Worm (Caenorhabditis elegans) whole organism, L4 larva: ENCODE measurements around the gene F44E2.4.

ENCODE experiments used
- F37D6.2 ChIP-seq: sonication (generic microtip); optimal IDR thresholded peaks from 2 replicates; lab custom pipeline; 2016; ENCODE audit warnings: mild to moderate bottlenecking, missing genetic modification characterization, missing compliant biosample characterization
- T20F7.1 ChIP-seq: fragments of 200-800 bp; sonication (Bioruptor generic); optimal IDR thresholded peaks from 2 replicates; lab custom pipeline; 2018; ENCODE audit warnings: mild to moderate bottlenecking, missing genetic modification characterization, missing compliant biosample characterization
- Y48G9A.11 ChIP-seq: fragments of 200-800 bp; sonication (Bioruptor generic); IDR thresholded peaks from 2 replicates; pipeline ENCODE4 v1.3.6; 2022; ENCODE audit warnings: missing genetic modification reagents, missing genetic modification characterization, missing compliant biosample characterization
- Y75B8A.6 ChIP-seq: fragments of 200-800 bp; sonication (Bioruptor generic); IDR thresholded peaks from 2 replicates; pipeline ENCODE4 v1.3.6; 2022; ENCODE audit warnings: missing genetic modification reagents, missing genetic modification characterization, missing compliant biosample characterization
- ZK337.2 ChIP-seq: fragments of 200-800 bp; sonication (Bioruptor generic); IDR thresholded peaks from 2 replicates; pipeline ENCODE4 v1.3.6; 2022; ENCODE audit warnings: missing genetic modification reagents, missing genetic modification characterization, missing compliant biosample characterization
- ZK546.5 ChIP-seq, 2 experiments: sonication (generic microtip); optimal IDR thresholded peaks; 2 replicates each; lab custom pipeline; 2017; ENCODE audit warnings: missing biosample characterization in 2 of 2, missing genetic modification characterization in 2 of 2
- aha-1 ChIP-seq: fragments of 150-350 bp; peaks from one replicate; lab custom pipeline; 2014; ENCODE audit warnings: missing biosample characterization, missing genetic modification characterization
- ces-1 ChIP-seq: fragments of 150-350 bp; sonication (generic microtip); optimal IDR thresholded peaks from 4 replicates; lab custom pipeline; 2014; ENCODE audit warnings: missing biosample characterization, missing genetic modification reagents, missing genetic modification characterization
- cey-2 ChIP-seq: sonication (generic microtip); optimal IDR thresholded peaks from 3 replicates; lab custom pipeline; 2017; ENCODE audit warnings: missing genetic modification characterization, mild to moderate bottlenecking, missing compliant biosample characterization, antibody characterized with exemption, borderline replicate concordance; ENCODE audit not compliant: insufficient read depth
- daf-16 ChIP-seq, 3 experiments: sonication (generic microtip); optimal IDR thresholded peaks; 2 replicates each; lab custom pipeline; 2016 to 2017; ENCODE audit warnings: missing genetic modification characterization in 3 of 3, missing genetic modification reagents in 3 of 3, mild to moderate bottlenecking in 2 of 3, missing compliant biosample characterization in 2 of 3, missing biosample characterization in 1 of 3, moderate library complexity in 1 of 3
- daf-19 ChIP-seq: fragments of 200-800 bp; sonication (Bioruptor generic); conservative IDR thresholded peaks from 2 replicates; pipeline ENCODE4 v1.3.6; 2022; ENCODE audit warnings: missing genetic modification characterization, missing compliant biosample characterization
- dmd-6 ChIP-seq: fragments of 200-800 bp; sonication (Bioruptor generic); IDR thresholded peaks from 2 replicates; pipeline ENCODE4 v1.3.6; 2022; ENCODE audit warnings: missing genetic modification reagents, missing genetic modification characterization, missing compliant biosample characterization
- duxl-1 ChIP-seq: sonication (generic microtip); optimal IDR thresholded peaks from 2 replicates; lab custom pipeline; 2016; ENCODE audit warnings: mild to moderate bottlenecking, missing genetic modification characterization, moderate library complexity, missing compliant biosample characterization; ENCODE audit not compliant: poor library complexity
- hif-1 ChIP-seq, 2 experiments: sonication (generic microtip); optimal IDR thresholded peaks; 2 replicates each; lab custom pipeline; 2016 to 2017; ENCODE audit warnings: missing compliant biosample characterization in 2 of 2, missing genetic modification characterization in 2 of 2, missing genetic modification reagents in 2 of 2, missing genotype in 2 of 2, mild to moderate bottlenecking in 1 of 2
- hlh-30 ChIP-seq: sonication (generic microtip); optimal IDR thresholded peaks from 2 replicates; lab custom pipeline; 2017; ENCODE audit warnings: antibody characterized with exemption, mild to moderate bottlenecking, missing genetic modification characterization, missing compliant biosample characterization; ENCODE audit not compliant: insufficient read depth
- hmg-1.1 ChIP-seq: fragments of 200-800 bp; sonication (Bioruptor generic); IDR thresholded peaks from 2 replicates; pipeline ENCODE4 v1.3.6; 2022; ENCODE audit warnings: missing genetic modification reagents, missing genetic modification characterization, missing compliant biosample characterization
- lin-38 ChIP-seq: fragments of 200-800 bp; sonication (Bioruptor generic); IDR thresholded peaks from 2 replicates; pipeline ENCODE4 v1.3.6; 2022; ENCODE audit warnings: missing genetic modification reagents, missing genetic modification characterization, missing compliant biosample characterization
- lir-3 ChIP-seq: sonication (generic microtip); optimal IDR thresholded peaks from 2 replicates; lab custom pipeline; 2016; ENCODE audit warnings: mild to moderate bottlenecking, missing genetic modification characterization, missing compliant biosample characterization
- lsy-2 ChIP-seq, 2 experiments: fragments of 150-350 bp in 1 of 2; sonication (generic microtip) in 1 of 2; optimal IDR thresholded peaks; 2 replicates each; lab custom pipeline; 2014 to 2017; ENCODE audit warnings: missing biosample characterization in 2 of 2, missing genetic modification characterization in 2 of 2
- mdl-1 ChIP-seq, 2 experiments: fragments of 150-350 bp in 1 of 2; sonication (generic microtip) in 1 of 2; optimal IDR thresholded peaks; 2 replicates each; lab custom pipeline; 2014 to 2017; ENCODE audit warnings: missing biosample characterization in 2 of 2, missing genetic modification characterization in 2 of 2
- mdt-29 ChIP-seq: fragments of 200-800 bp; sonication (Bioruptor generic); IDR thresholded peaks from 2 replicates; pipeline ENCODE4 v1.3.6; 2022; ENCODE audit warnings: missing genetic modification reagents, missing genetic modification characterization, missing compliant biosample characterization
- mep-1 ChIP-seq: fragments of 150-350 bp; sonication (generic microtip); optimal IDR thresholded peaks from 3 replicates; lab custom pipeline; 2014; ENCODE audit warnings: missing biosample characterization, missing genetic modification characterization
- mes-2 ChIP-seq: sonication (generic microtip); optimal IDR thresholded peaks from 2 replicates; lab custom pipeline; 2016; ENCODE audit warnings: missing genotype, mild to moderate bottlenecking, missing genetic modification characterization, missing compliant biosample characterization; ENCODE audit not compliant: poor library complexity, severe bottlenecking
- nhr-102 ChIP-seq: sonication (generic microtip); optimal IDR thresholded peaks from 2 replicates; lab custom pipeline; 2016; ENCODE audit warnings: mild to moderate bottlenecking, missing genetic modification characterization, moderate library complexity, missing compliant biosample characterization
- nhr-25 ChIP-seq: sonication (generic microtip); optimal IDR thresholded peaks from 2 replicates; lab custom pipeline; 2017; ENCODE audit warnings: missing genetic modification characterization, mild to moderate bottlenecking, missing compliant biosample characterization, antibody characterized with exemption, moderate library complexity, borderline replicate concordance; ENCODE audit not compliant: insufficient read depth
- nhr-48 ChIP-seq: sonication (generic microtip); optimal IDR thresholded peaks from 2 replicates; lab custom pipeline; 2016; ENCODE audit warnings: mild to moderate bottlenecking, missing genetic modification characterization, missing compliant biosample characterization
- nhr-6 ChIP-seq: fragments of 150-350 bp; optimal IDR thresholded peaks from 2 replicates; lab custom pipeline; 2014; ENCODE audit warnings: missing biosample characterization, missing genetic modification characterization
- pha-4 ChIP-seq, 2 experiments: fragments of 150-350 bp in 1 of 2; fragments of 200-800 bp in 1 of 2; sonication (Bioruptor generic) in 1 of 2; IDR thresholded peaks in 1 of 2; optimal IDR thresholded peaks in 1 of 2; 2 replicates each; pipeline versions ENCODE4 v1.3.6 to Lab custom; 2014 to 2022; ENCODE audit warnings: missing genetic modification characterization in 2 of 2, missing genetic modification reagents in 2 of 2, missing biosample characterization in 1 of 2, missing compliant biosample characterization in 1 of 2
- sdz-12 ChIP-seq: fragments of 200-800 bp; sonication (Bioruptor generic); optimal IDR thresholded peaks from 2 replicates; lab custom pipeline; 2018; ENCODE audit warnings: mild to moderate bottlenecking, missing genetic modification characterization, missing compliant biosample characterization
- spr-3 ChIP-seq: fragments of 200-800 bp; sonication (Bioruptor generic); optimal IDR thresholded peaks from 2 replicates; lab custom pipeline; 2018; ENCODE audit warnings: mild to moderate bottlenecking, missing genetic modification characterization, missing compliant biosample characterization
- tra-1 ChIP-seq: fragments of 200-800 bp; sonication (Bioruptor generic); IDR thresholded peaks from 2 replicates; pipeline ENCODE4 v1.3.6; 2022; ENCODE audit warnings: missing genetic modification reagents, missing genetic modification characterization, missing compliant biosample characterization
- unc-39 ChIP-seq: sonication (generic microtip); optimal IDR thresholded peaks from 2 replicates; lab custom pipeline; 2017; ENCODE audit warnings: missing biosample characterization, missing genetic modification characterization
- unc-62 ChIP-seq, 3 experiments: fragments of 150-350 bp in 1 of 3; sonication (generic microtip); optimal IDR thresholded peaks in 2 of 3; peaks in 1 of 3; 1 replicate in 1 of 3; 2 replicates in 2 of 3; lab custom pipeline; 2014 to 2017; ENCODE audit warnings: missing biosample characterization in 3 of 3, missing genetic modification characterization in 3 of 3, missing genetic modification reagents in 3 of 3, missing genotype in 1 of 3
- zag-1 ChIP-seq: fragments of 150-350 bp; optimal IDR thresholded peaks from 2 replicates; lab custom pipeline; 2014; ENCODE audit warnings: missing biosample characterization, missing genetic modification characterization

Gene F44E2.4

ce11 chrIII:8794793-8795192 lies 43.4 kb downstream of the F44E2.4 start (continued):
- TF ChIP-seq Y75B8A.6 (0 out of 2 replicates have a peak, but pooled peaks have one; percentile 21), aha-1 (tag; lab: Kevin White, UChicago) (peak; percentile 93), sdz-12 (GFP tag; lab: Kevin White, UChicago) (no peak), lin-38 (GFP tag; lab: Robert Waterston, UW) (peak; percentile 64), F37D6.2 (tag; lab: Kevin White, UChicago) (no peak), duxl-1 (peak; percentile 30), daf-19 (GFP tag; lab: Robert Waterston, UW) (no peak), nhr-102 (tag; lab: Kevin White, UChicago) (peak; percentile 48), mdt-29 (GFP tag; lab: Robert Waterston, UW) (no peak), unc-62 (GFP tag; optimal IDR thresholded peaks at IDR 0.05 in 1 of 2; lab: Kevin White, UChicago) (peak in 1 of 2 experiments; percentile 99), unc-62 (tag; optimal IDR thresholded peaks at IDR 0.05; lab: Kevin White, UChicago) (no peak), mes-2 (tag; lab: Kevin White, UChicago) (peak; percentile 76), nhr-6 (tag; lab: Kevin White, UChicago) (peak; percentile 40), nhr-48 (peak; percentile 2), Y48G9A.11 (GFP tag; lab: Robert Waterston, UW) (no peak), mdl-1 (tag; optimal IDR thresholded peaks at IDR 0.05; lab: Kevin White, UChicago) (peak; percentile 38 to 80), dmd-6 (GFP tag; lab: Robert Waterston, UW) (peak; percentile 83), mep-1 (tag; lab: Kevin White, UChicago) (peak; percentile 85), hif-1 (tag; optimal IDR thresholded peaks at IDR 0.05; lab: Kevin White, UChicago) (peak in 1 of 2 experiments; percentile 55), hlh-30 (tag; lab: Kevin White, UChicago) (peak; percentile 79), ZK546.5 (tag; optimal IDR thresholded peaks at IDR 0.05; lab: Kevin White, UChicago) (no peak), nhr-25 (peak; percentile 89), lir-3 (tag; lab: Kevin White, UChicago) (no peak), daf-16 (GFP tag; optimal IDR thresholded peaks at IDR 0.05; lab: Kevin White, UChicago) (no peak), daf-16 (tag; optimal IDR thresholded peaks at IDR 0.05; lab: Kevin White, UChicago) (peak; percentile 53), zag-1 (tag; lab: Kevin White, UChicago) (no peak), hmg-1.1 (GFP tag; lab: Robert Waterston, UW) (peak; percentile 64), T20F7.1 (GFP tag; lab: Kevin White, UChicago) (peak; percentile 39), tra-1 (peak; percentile 75; the same call in 1 of the 2 replicates), ZK337.2 (GFP tag; lab: Robert Waterston, UW) (no peak), lsy-2 (tag; optimal IDR thresholded peaks at IDR 0.05; lab: Kevin White, UChicago) (peak in 1 of 2 experiments; percentile 66), pha-4 (GFP tag; IDR thresholded peaks at IDR 0.05; lab: Robert Waterston, UW) (peak; percentile 58; the same call in 1 of the 2 replicates), pha-4 (tag; optimal IDR thresholded peaks at IDR 0.05; lab: Kevin White, UChicago) (peak; percentile 91)

DNA sequence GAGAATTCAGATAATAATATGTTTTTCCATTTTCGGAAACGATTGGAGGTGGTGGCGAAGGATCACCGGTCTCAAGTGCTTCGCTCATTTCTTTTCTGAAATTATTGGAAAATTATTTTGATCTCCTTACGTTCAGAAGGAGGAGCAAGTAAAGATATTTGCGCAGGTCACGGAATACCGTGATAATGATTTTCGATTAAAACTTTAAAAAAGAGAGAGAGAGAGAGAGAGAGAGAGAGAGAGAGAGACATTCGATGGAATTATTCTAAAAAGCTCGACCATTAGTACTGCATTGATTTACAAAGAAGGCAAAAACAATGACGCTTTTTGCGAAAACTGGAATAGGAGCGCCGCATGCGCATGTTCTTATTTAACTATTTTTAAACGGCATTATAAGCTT lies 46.0 kb downstream of the F44E2.4 start, which contains the start of gene ztf-1:
Gene ztf-1 (minus strand): TSS at position 101 of the 400 bp plus-strand sequence.
- TF ChIP-seq Y48G9A.11 (GFP tag; lab: Robert Waterston, UW): no peak
- TF ChIP-seq unc-39 (tag; lab: Kevin White, UChicago): no peak
- TF ChIP-seq ces-1 (GFP tag; lab: Kevin White, UChicago): no peak
- TF ChIP-seq cey-2 (tag; lab: Kevin White, UChicago): no peak
- peak in 1 of 2 experiments; percentile 69 for TF ChIP-seq unc-62 (GFP tag; optimal IDR thresholded peaks at IDR 0.05 in 1 of 2; lab: Kevin White, UChicago)
- no peak for TF ChIP-seq unc-62 (tag; optimal IDR thresholded peaks at IDR 0.05; lab: Kevin White, UChicago)
- TF ChIP-seq spr-3: no peak
